Fruit fly (Drosophila melanogaster) whole organism, adult: ENCODE measurements around the gene CG5850.
A peak's percentile ranks its signal among the peaks of the same experiment; 100 is the strongest.

Experiments
- CG12768 ChIP-seq: fragments of 200-800 bp; sonication (Bioruptor generic); optimal IDR thresholded peaks from 2 replicates; lab custom pipeline; 2017; ENCODE audit warnings: missing biosample characterization, missing genetic modification characterization, mild to moderate bottlenecking, moderate library complexity, missing genetic modification reagents
- CG1620 ChIP-seq: fragments of 200-800 bp; sonication (Bioruptor generic); optimal IDR thresholded peaks from 2 replicates; lab custom pipeline; 2016; ENCODE audit warnings: missing biosample characterization, missing genetic modification characterization
- CG33017 ChIP-seq: fragments of 200-800 bp; sonication (Bioruptor generic); optimal IDR thresholded peaks from 2 replicates; lab custom pipeline; 2018; ENCODE audit warnings: missing biosample characterization, mild to moderate bottlenecking, missing genetic modification characterization, moderate library complexity
- CG7101 ChIP-seq: fragments of 200-800 bp; sonication (Bioruptor generic); optimal IDR thresholded peaks from 2 replicates; lab custom pipeline; 2018; ENCODE audit warnings: missing biosample characterization, mild to moderate bottlenecking, missing genetic modification characterization, moderate library complexity
- Clk ChIP-seq: fragments of 200-800 bp; sonication (Bioruptor generic); optimal IDR thresholded peaks from 2 replicates; lab custom pipeline; 2017; ENCODE audit warnings: missing biosample characterization, missing genetic modification characterization
- Crg-1 ChIP-seq: fragments of 200-800 bp; sonication (Bioruptor generic); optimal IDR thresholded peaks from 2 replicates; lab custom pipeline; 2016; ENCODE audit warnings: missing biosample characterization, missing genetic modification characterization
- cnc ChIP-seq, 2 experiments: fragments of >200 bp; optimal IDR thresholded peaks; 2 replicates each; lab custom pipeline; 2017
- kay ChIP-seq: fragments of 200-800 bp; sonication (Bioruptor generic); peaks from one replicate; lab custom pipeline; 2016; ENCODE audit warnings: missing biosample characterization, missing genetic modification characterization, borderline replicate concordance
- ovo ChIP-seq: fragments of 200-800 bp; sonication (Bioruptor generic); optimal IDR thresholded peaks from 2 replicates; lab custom pipeline; 2016; ENCODE audit warnings: missing biosample characterization, missing genetic modification characterization
- toe ChIP-seq: fragments of 200-800 bp; sonication (Bioruptor generic); optimal IDR thresholded peaks from 2 replicates; lab custom pipeline; 2016; ENCODE audit warnings: missing biosample characterization, missing genetic modification characterization

DNA sequence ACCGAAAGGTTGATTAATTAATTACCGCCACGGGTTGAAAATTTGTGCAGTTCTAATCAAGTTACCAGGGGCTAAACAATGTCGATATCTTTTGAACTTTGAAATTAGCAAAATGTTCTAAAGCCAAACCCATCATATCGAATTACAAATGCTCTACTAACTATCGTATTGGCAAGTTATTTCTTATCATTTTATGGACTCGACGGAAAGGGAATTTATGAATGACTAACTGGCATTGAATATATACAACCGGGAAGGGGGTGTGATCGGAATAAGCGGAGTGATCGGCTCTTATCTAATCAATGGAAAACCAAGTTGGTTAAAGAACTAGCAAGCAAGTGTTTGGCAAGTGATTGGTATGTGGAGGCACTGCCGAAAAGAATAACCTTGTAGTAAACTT is 20.2 kb downstream of the CG5850 start:
- TF ChIP-seq cnc (optimal IDR thresholded peaks at IDR 0.05; lab: Kevin White, UChicago) (no peak), CG1620 (GFP tag; lab: Kevin White, UChicago) (no peak), kay (GFP tag; lab: Kevin White, UChicago) (no peak), Clk (GFP tag; lab: Kevin White, UChicago) (no peak), Crg-1 (GFP tag; lab: Kevin White, UChicago) (peak; percentile 16), toe (no peak), CG33017 (tag; lab: Kevin White, UChicago) (peak; percentile 61), CG7101 (tag; lab: Kevin White, UChicago) (peak; percentile 64), ovo (no peak), CG12768 (GFP tag; lab: Kevin White, UChicago) (peak; percentile 53)
